Fruit fly (Drosophila melanogaster) whole organism, embryonic: ENCODE results near the gene Sgt1.

Experiments
- Ada2b ChIP-seq: fragments of 200-800 bp; sonication (Bioruptor generic); IDR thresholded peaks from 2 replicates; pipeline ENCODE4 v1.3.6; 2022; ENCODE audit warnings: missing biosample characterization, missing genetic modification characterization
- Asciz ChIP-seq: fragments of 200-800 bp; sonication (Bioruptor generic); optimal IDR thresholded peaks from 2 replicates; lab custom pipeline; 2017; ENCODE audit warnings: missing biosample characterization, mild to moderate bottlenecking, missing genetic modification characterization, missing genetic modification reagents
- Atf3 ChIP-seq: fragments of 200-800 bp; sonication (Bioruptor generic); optimal IDR thresholded peaks from 3 replicates; lab custom pipeline; 2016; ENCODE audit warnings: missing biosample characterization, missing genetic modification characterization
- BtbVII ChIP-seq: fragments of 200-800 bp; sonication (Bioruptor generic); optimal IDR thresholded peaks from 3 replicates; lab custom pipeline; 2017; ENCODE audit warnings: missing biosample characterization, mild to moderate bottlenecking, missing genetic modification characterization
- CG10366 ChIP-seq: fragments of 200-800 bp; sonication (Bioruptor generic); IDR thresholded peaks from 2 replicates; pipeline ENCODE4 v1.3.6; 2022; ENCODE audit warnings: missing biosample characterization, missing genetic modification characterization
- CG11456 ChIP-seq: fragments of 200-800 bp; sonication (Bioruptor generic); IDR thresholded peaks from 3 replicates; pipeline ENCODE4 v1.3.6; 2022; ENCODE audit warnings: missing biosample characterization, missing genetic modification characterization
- CG11723 ChIP-seq: fragments of 200-800 bp; sonication (Bioruptor generic); optimal IDR thresholded peaks from 2 replicates; lab custom pipeline; 2017; ENCODE audit warnings: missing biosample characterization, mild to moderate bottlenecking, missing genetic modification characterization
- CG12104 ChIP-seq: fragments of 200-800 bp; sonication (Bioruptor generic); optimal IDR thresholded peaks from 3 replicates; lab custom pipeline; 2016; ENCODE audit warnings: missing biosample characterization, missing genetic modification characterization
- CG12155 ChIP-seq: fragments of 200-800 bp; sonication (Bioruptor generic); optimal IDR thresholded peaks from 3 replicates; lab custom pipeline; 2016; ENCODE audit warnings: missing biosample characterization, missing genetic modification characterization
- CG12219 ChIP-seq: fragments of 200-800 bp; sonication (Bioruptor generic); optimal IDR thresholded peaks from 3 replicates; lab custom pipeline; 2018; ENCODE audit warnings: missing biosample characterization, mild to moderate bottlenecking, missing genetic modification characterization
- CG12744 ChIP-seq: fragments of 200-800 bp; sonication (Bioruptor generic); optimal IDR thresholded peaks from 2 replicates; lab custom pipeline; 2016; ENCODE audit warnings: missing biosample characterization, missing genetic modification characterization
- CG12769 ChIP-seq: fragments of 200-800 bp; sonication (Bioruptor generic); optimal IDR thresholded peaks from 2 replicates; lab custom pipeline; 2019; ENCODE audit warnings: missing biosample characterization, mild to moderate bottlenecking, missing genetic modification characterization, moderate library complexity
- CG14014 ChIP-seq: fragments of 200-800 bp; sonication (Bioruptor generic); IDR thresholded peaks from 2 replicates; pipeline ENCODE4 v1.3.6; 2022; ENCODE audit warnings: missing biosample characterization, missing genetic modification characterization
- CG1602 ChIP-seq: fragments of 200-800 bp; sonication (Bioruptor generic); optimal IDR thresholded peaks from 3 replicates; lab custom pipeline; 2016; ENCODE audit warnings: missing biosample characterization, missing genetic modification characterization
- CG18599 ChIP-seq: fragments of 200-800 bp; sonication (Bioruptor generic); optimal IDR thresholded peaks from 3 replicates; lab custom pipeline; 2017; ENCODE audit warnings: missing biosample characterization, missing genetic modification characterization, mild to moderate bottlenecking, moderate library complexity, missing genetic modification reagents
- CG2116 ChIP-seq: fragments of 200-800 bp; sonication (Bioruptor generic); optimal IDR thresholded peaks from 3 replicates; lab custom pipeline; 2018; ENCODE audit warnings: missing biosample characterization, mild to moderate bottlenecking, missing genetic modification characterization
- CG6765 ChIP-seq: fragments of 200-800 bp; sonication (Bioruptor generic); optimal IDR thresholded peaks from 3 replicates; lab custom pipeline; 2017; ENCODE audit warnings: missing biosample characterization, mild to moderate bottlenecking, missing genetic modification characterization
- CG7556 ChIP-seq: fragments of 200-800 bp; sonication (Bioruptor generic); optimal IDR thresholded peaks from 2 replicates; lab custom pipeline; 2017; ENCODE audit warnings: missing biosample characterization, mild to moderate bottlenecking, missing genetic modification characterization
- CG8478 ChIP-seq: fragments of >200 bp; optimal IDR thresholded peaks from 2 replicates; lab custom pipeline; 2018
- Dip2 ChIP-seq: fragments of 200-800 bp; sonication (Bioruptor generic); IDR thresholded peaks from 2 replicates; pipeline ENCODE4 v1.3.6; 2022; ENCODE audit warnings: missing biosample characterization, missing genetic modification characterization
- Drgx ChIP-seq: fragments of 200-800 bp; sonication (Bioruptor generic); IDR thresholded peaks from 2 replicates; pipeline ENCODE4 v1.3.6; 2022; ENCODE audit warnings: missing biosample characterization, missing genetic modification characterization
- Elba2 ChIP-seq: fragments of 200-800 bp; sonication (Bioruptor generic); optimal IDR thresholded peaks from 3 replicates; lab custom pipeline; 2016; ENCODE audit warnings: missing biosample characterization, missing genetic modification characterization
- HLH54F ChIP-seq: fragments of 200-800 bp; sonication (Bioruptor generic); optimal IDR thresholded peaks from 3 replicates; lab custom pipeline; 2016; ENCODE audit warnings: missing biosample characterization, missing genetic modification characterization
- Lim3 ChIP-seq: fragments of 200-800 bp; sonication (Bioruptor generic); IDR thresholded peaks from 2 replicates; pipeline ENCODE4 v1.3.6; 2022; ENCODE audit warnings: missing biosample characterization, missing genetic modification characterization
- MTF-1 ChIP-seq: fragments of 200-800 bp; sonication (Bioruptor generic); optimal IDR thresholded peaks from 2 replicates; lab custom pipeline; 2018; ENCODE audit warnings: missing biosample characterization, mild to moderate bottlenecking, missing genetic modification characterization, borderline replicate concordance
- NC2β ChIP-seq: fragments of 200-800 bp; sonication (Bioruptor generic); optimal IDR thresholded peaks from 2 replicates; lab custom pipeline; 2016; ENCODE audit warnings: missing biosample characterization, missing genetic modification characterization
- NFAT ChIP-seq: fragments of 200-800 bp; sonication (Bioruptor generic); IDR thresholded peaks from 2 replicates; pipeline ENCODE4 v1.3.6; 2022; ENCODE audit warnings: missing biosample characterization, missing genetic modification characterization
- Nf-YB ChIP-seq: fragments of 200-800 bp; sonication (Bioruptor generic); optimal IDR thresholded peaks from 3 replicates; lab custom pipeline; 2019; ENCODE audit warnings: missing biosample characterization, mild to moderate bottlenecking, missing genetic modification characterization, moderate library complexity
- Optix ChIP-seq: fragments of 200-800 bp; sonication (Bioruptor generic); IDR thresholded peaks from 3 replicates; pipeline ENCODE4 v1.3.6; 2022; ENCODE audit warnings: missing biosample characterization, missing genetic modification characterization
- Rfx ChIP-seq: fragments of 200-800 bp; sonication (Bioruptor generic); IDR thresholded peaks from 2 replicates; pipeline ENCODE4 v1.3.6; 2022; ENCODE audit warnings: missing biosample characterization, missing genetic modification characterization
- Sin3A ChIP-seq: fragments of >200 bp; optimal IDR thresholded peaks from 2 replicates; lab custom pipeline; 2018
- Stat92E ChIP-seq, 3 experiments: fragments of >200 bp in 2 of 3; fragments of 200-800 bp in 1 of 3; sonication (Bioruptor generic) in 1 of 3; optimal IDR thresholded peaks; 2 replicates each; lab custom pipeline; 2017 to 2019; ENCODE audit warnings: missing biosample characterization in 3 of 3, missing genetic modification characterization in 3 of 3, mild to moderate bottlenecking in 1 of 3, moderate library complexity in 1 of 3
- Xbp1 ChIP-seq: fragments of 200-800 bp; sonication (Bioruptor generic); optimal IDR thresholded peaks from 3 replicates; lab custom pipeline; 2016; ENCODE audit warnings: missing biosample characterization, mild to moderate bottlenecking, missing genetic modification characterization
- ash1 ChIP-seq: fragments of 200-800 bp; sonication (Bioruptor generic); optimal IDR thresholded peaks from 2 replicates; lab custom pipeline; 2018; ENCODE audit warnings: missing biosample characterization, mild to moderate bottlenecking, missing genetic modification characterization
- bowl ChIP-seq: fragments of 200-800 bp; sonication (Bioruptor generic); IDR thresholded peaks from 2 replicates; pipeline ENCODE4 v1.3.6; 2022; ENCODE audit warnings: missing biosample characterization, missing genetic modification characterization
- bsh ChIP-seq, 2 experiments: fragments of 200-800 bp; sonication (Bioruptor generic); optimal IDR thresholded peaks; 2 replicates each; lab custom pipeline; 2017 to 2018; ENCODE audit warnings: mild to moderate bottlenecking in 2 of 2, missing biosample characterization in 2 of 2, missing genetic modification characterization in 2 of 2, moderate library complexity in 1 of 2
- da ChIP-seq: fragments of 200-800 bp; sonication (Bioruptor generic); optimal IDR thresholded peaks from 2 replicates; lab custom pipeline; 2016; ENCODE audit warnings: missing biosample characterization, missing genetic modification characterization
- fu2 ChIP-seq: fragments of 200-800 bp; sonication (Bioruptor generic); optimal IDR thresholded peaks from 2 replicates; lab custom pipeline; 2016; ENCODE audit warnings: missing biosample characterization, missing genetic modification characterization
- gcm2 ChIP-seq: fragments of 200-800 bp; sonication (Bioruptor generic); optimal IDR thresholded peaks from 2 replicates; lab custom pipeline; 2016; ENCODE audit warnings: missing biosample characterization, missing genetic modification characterization
- gro ChIP-seq: fragments of 200-800 bp; sonication (Bioruptor generic); optimal IDR thresholded peaks from 2 replicates; lab custom pipeline; 2016; ENCODE audit warnings: missing biosample characterization, missing genetic modification characterization
- gsb-n ChIP-seq: fragments of 200-800 bp; sonication (Bioruptor generic); optimal IDR thresholded peaks from 3 replicates; lab custom pipeline; 2018; ENCODE audit warnings: missing biosample characterization, mild to moderate bottlenecking, missing genetic modification characterization
- h ChIP-seq: fragments of >200 bp; optimal IDR thresholded peaks from 2 replicates; lab custom pipeline; 2017
- ken ChIP-seq: fragments of 200-800 bp; sonication (Bioruptor generic); IDR thresholded peaks from 3 replicates; pipeline ENCODE4 v1.3.6; 2022; ENCODE audit warnings: missing biosample characterization, missing genetic modification characterization
- kni ChIP-seq: fragments of 200-800 bp; sonication (Bioruptor generic); optimal IDR thresholded peaks from 3 replicates; lab custom pipeline; 2017; ENCODE audit warnings: mild to moderate bottlenecking, missing biosample characterization, missing genetic modification reagents, missing genetic modification characterization
- sens ChIP-seq: fragments of 200-800 bp; sonication (Bioruptor generic); peaks from one replicate; lab custom pipeline; 2016; ENCODE audit warnings: missing biosample characterization, missing genetic modification characterization
- stwl ChIP-seq: fragments of 200-800 bp; sonication (Bioruptor generic); optimal IDR thresholded peaks from 3 replicates; lab custom pipeline; 2018; ENCODE audit warnings: missing biosample characterization, mild to moderate bottlenecking, missing genetic modification characterization, moderate library complexity
- tap ChIP-seq: fragments of 200-800 bp; optimal IDR thresholded peaks from 3 replicates; lab custom pipeline; 2019; ENCODE audit warnings: missing biosample characterization, mild to moderate bottlenecking, missing genetic modification characterization, moderate library complexity
- tup ChIP-seq: fragments of 200-800 bp; sonication (Bioruptor generic); optimal IDR thresholded peaks from 2 replicates; lab custom pipeline; 2016; ENCODE audit warnings: missing biosample characterization, mild to moderate bottlenecking, missing genetic modification characterization, moderate library complexity
- tx ChIP-seq: fragments of 200-800 bp; sonication (Bioruptor generic); optimal IDR thresholded peaks from 2 replicates; lab custom pipeline; 2016; ENCODE audit warnings: missing biosample characterization, missing genetic modification characterization
- vfl ChIP-seq: fragments of 200-800 bp; sonication (Bioruptor generic); optimal IDR thresholded peaks from 2 replicates; lab custom pipeline; 2016; ENCODE audit warnings: missing biosample characterization, missing genetic modification characterization
- zfh2 ChIP-seq: fragments of 200-800 bp; sonication (Bioruptor generic); optimal IDR thresholded peaks from 2 replicates; lab custom pipeline; 2016; ENCODE audit warnings: missing biosample characterization, missing genetic modification characterization

The Sgt1 gene

dm6 chr3R:8333768-8334470 is 28.8 kb upstream of the Sgt1 start, which contains the start of gene Poxm (continued):
- TF ChIP-seq Elba2 (GFP tag; lab: Kevin White, UChicago): no peak
- TF ChIP-seq gro: no peak
- TF ChIP-seq kni (GFP tag; lab: Kevin White, UChicago): peak; percentile 52
- TF ChIP-seq ash1 (GFP tag; lab: Kevin White, UChicago): no peak
- TF ChIP-seq CG12219 (GFP tag; lab: Kevin White, UChicago): peak; percentile 57
- peak; percentile 58 for TF ChIP-seq vfl (GFP tag; lab: Kevin White, UChicago)
- TF ChIP-seq Stat92E (GFP tag; optimal IDR thresholded peaks at IDR 0.05; lab: Kevin White, UChicago): peak in 1 of 3 experiments; percentile 88
- no peak for TF ChIP-seq stwl (tag; lab: Kevin White, UChicago)
- TF ChIP-seq Drgx: peak; percentile 92
- peak; percentile 41 for TF ChIP-seq HLH54F
- peak; percentile 4 for TF ChIP-seq CG12769 (tag; lab: Kevin White, UChicago)
- no peak for TF ChIP-seq Sin3A
- TF ChIP-seq CG12744: no peak
- peak; percentile 79 for TF ChIP-seq CG18599
- TF ChIP-seq Ada2b (GFP tag; lab: Robert Waterston, UW): peak; percentile 88
- TF ChIP-seq BtbVII (GFP tag; lab: Kevin White, UChicago): peak; percentile 82
- peak; percentile 78 for TF ChIP-seq tap
- TF ChIP-seq Rfx (GFP tag; lab: Robert Waterston, UW): peak; percentile 86
- peak; percentile 78 for TF ChIP-seq CG12155 (GFP tag; lab: Kevin White, UChicago)
- peak; percentile 92 for TF ChIP-seq CG1602
- TF ChIP-seq CG10366 (GFP tag; lab: Robert Waterston, UW): peak; percentile 79
- peak; percentile 88 for TF ChIP-seq gsb-n
- TF ChIP-seq CG7556: peak; percentile 93
- TF ChIP-seq CG6765 (GFP tag; lab: Kevin White, UChicago): peak; percentile 27
- peak; percentile 29 for TF ChIP-seq NC2β (GFP tag; lab: Kevin White, UChicago)
- peak; percentile 60 for TF ChIP-seq tup (GFP tag; lab: Kevin White, UChicago)
- peak; percentile 94 for TF ChIP-seq Nf-YB (GFP tag; lab: Kevin White, UChicago)
- TF ChIP-seq bsh (GFP tag; optimal IDR thresholded peaks at IDR 0.05; lab: Kevin White, UChicago): peak; percentile 91 to 93
- peak; percentile 86 for TF ChIP-seq CG11456 (GFP tag; lab: Robert Waterston, UW)
- no peak for TF ChIP-seq h
- peak; percentile 83 for TF ChIP-seq Asciz
- peak; percentile 35 for TF ChIP-seq tx (GFP tag; lab: Kevin White, UChicago)
- TF ChIP-seq Dip2 (GFP tag; lab: Robert Waterston, UW): peak; percentile 53
- peak; percentile 40 for TF ChIP-seq CG2116 (GFP tag; lab: Kevin White, UChicago)
- peak; percentile 81 for TF ChIP-seq CG11723 (GFP tag; lab: Kevin White, UChicago)
- peak; percentile 54; the same call in 2 of the 3 replicates for TF ChIP-seq ken (GFP tag; lab: Robert Waterston, UW)
- no peak for TF ChIP-seq bowl (GFP tag; lab: Robert Waterston, UW)
- no peak for TF ChIP-seq da
- TF ChIP-seq CG12104: peak; percentile 87
- TF ChIP-seq sens: peak; percentile 96
- TF ChIP-seq Optix (GFP tag; lab: Robert Waterston, UW): peak; percentile 76; the same call in 2 of the 3 replicates
- peak; percentile 65 for TF ChIP-seq NFAT (GFP tag; lab: Robert Waterston, UW)
- peak; percentile 82; the same call in 1 of the 2 replicates for TF ChIP-seq CG14014
- no peak for TF ChIP-seq fu2 (GFP tag; lab: Kevin White, UChicago)
- peak; percentile 91 for TF ChIP-seq CG8478 (lab: Kevin White, UChicago)
- peak; percentile 27 for TF ChIP-seq Atf3 (GFP tag; lab: Kevin White, UChicago)
- no peak for TF ChIP-seq MTF-1 (GFP tag; lab: Kevin White, UChicago)
- TF ChIP-seq Lim3 (GFP tag; lab: Robert Waterston, UW): 0 out of 2 replicates have a peak, but pooled peaks have one; percentile 64
- peak; percentile 92 for TF ChIP-seq Xbp1 (GFP tag; lab: Kevin White, UChicago)
- TF ChIP-seq zfh2 (GFP tag; lab: Kevin White, UChicago): peak; percentile 43
- peak; percentile 61 for TF ChIP-seq gcm2 (GFP tag; lab: Kevin White, UChicago)
